Worm (Caenorhabditis elegans): Measurements from ENCODE around the gene F39G3.2.

F39G3.2 gene

ce11 chrV:4737727-4738126 is at the start of gene F39G3.2:
F39G3.2 (plus strand) TSS chrV:4737831.
- TF ChIP-seq scrt-1 (GFP tag; IDR thresholded peaks at IDR 0.05) (no peak), B0310.2 (tag; optimal IDR thresholded peaks at IDR 0.05) (no peak), tbx-11 (GFP tag; IDR thresholded peaks at IDR 0.05) (no peak), ceh-36 (tag; optimal IDR thresholded peaks at IDR 0.05) (no peak), flt-1 (GFP tag; IDR thresholded peaks at IDR 0.05) (no peak), pes-1 (GFP tag; IDR thresholded peaks at IDR 0.05) (no peak), F13C5.2 (tag; optimal IDR thresholded peaks at IDR 0.05) (no peak), tra-4 (tag; optimal IDR thresholded peaks at IDR 0.05) (no peak), tbx-37 (GFP tag; conservative IDR thresholded peaks at IDR 0.05) (no peak), sea-1 (GFP tag; conservative IDR thresholded peaks at IDR 0.05) (no peak)

ce11 chrV:4687944-4688505 is 49.6 kb upstream of the F39G3.2 start, which contains the start of gene K03B4.2:
K03B4.2 (plus strand) TSS chrV:4687994.
- no peak for TF ChIP-seq ceh-36 (tag; optimal IDR thresholded peaks at IDR 0.05)
- TF ChIP-seq ama-1 (optimal IDR thresholded peaks at IDR 0.05), result no peak
- TF ChIP-seq ets-7 (tag; optimal IDR thresholded peaks at IDR 0.05), result no peak
- TF ChIP-seq hnd-1 (tag; optimal IDR thresholded peaks at IDR 0.05), result no peak
- no peak for TF ChIP-seq tbx-11 (GFP tag; IDR thresholded peaks at IDR 0.05)
- TF ChIP-seq tra-4 (tag; optimal IDR thresholded peaks at IDR 0.05), result no peak
- no peak for TF ChIP-seq pes-1 (GFP tag; IDR thresholded peaks at IDR 0.05)
- TF ChIP-seq sea-1 (GFP tag; conservative IDR thresholded peaks at IDR 0.05), result no peak
- TF ChIP-seq aly-1 (tag; optimal IDR thresholded peaks at IDR 0.05), result no peak
- no peak for TF ChIP-seq tbx-37 (GFP tag; conservative IDR thresholded peaks at IDR 0.05)
- TF ChIP-seq flt-1 (GFP tag; IDR thresholded peaks at IDR 0.05), result no peak
- TF ChIP-seq hmbx-1 (tag; optimal IDR thresholded peaks at IDR 0.05), result no peak
- no peak for TF ChIP-seq F13C5.2 (tag; optimal IDR thresholded peaks at IDR 0.05)
- no peak for TF ChIP-seq B0310.2 (tag; optimal IDR thresholded peaks at IDR 0.05)
- TF ChIP-seq ceh-13 (GFP tag; optimal IDR thresholded peaks at IDR 0.05), result no peak
- no peak for TF ChIP-seq scrt-1 (GFP tag; IDR thresholded peaks at IDR 0.05)
- no peak for TF ChIP-seq hmg-4 (GFP tag; optimal IDR thresholded peaks at IDR 0.05)

- no peak for TF ChIP-seq hmg-4 (GFP tag; optimal IDR thresholded peaks at IDR 0.05)
- TF ChIP-seq ama-1 (optimal IDR thresholded peaks at IDR 0.05), result no peak
- no peak for TF ChIP-seq aly-1 (tag; optimal IDR thresholded peaks at IDR 0.05)
- no peak for TF ChIP-seq tbx-11 (GFP tag; IDR thresholded peaks at IDR 0.05)
These were observed 48.4 kb upstream of the F39G3.2 start, which contains the start of gene K03B4.1 for ce11 chrV:4689234-4689633. K03B4.1 (plus strand) TSS chrV:4689330.

ce11 chrV:4691657-4692056 is 46.0 kb upstream of the F39G3.2 start:
- no peak for TF ChIP-seq aly-1 (tag; optimal IDR thresholded peaks at IDR 0.05)
- no peak for TF ChIP-seq pes-1 (GFP tag; IDR thresholded peaks at IDR 0.05)
- TF ChIP-seq hmg-4 (GFP tag; optimal IDR thresholded peaks at IDR 0.05), result no peak
- TF ChIP-seq ceh-36 (tag; optimal IDR thresholded peaks at IDR 0.05), result no peak
- no peak for TF ChIP-seq ets-7 (tag; optimal IDR thresholded peaks at IDR 0.05)
- TF ChIP-seq B0310.2 (tag; optimal IDR thresholded peaks at IDR 0.05), result no peak
- TF ChIP-seq ama-1 (optimal IDR thresholded peaks at IDR 0.05), result no peak
- no peak for TF ChIP-seq tbx-11 (GFP tag; IDR thresholded peaks at IDR 0.05)
- no peak for TF ChIP-seq tbx-37 (GFP tag; conservative IDR thresholded peaks at IDR 0.05)
- no peak for TF ChIP-seq tra-4 (tag; optimal IDR thresholded peaks at IDR 0.05)
- no peak for TF ChIP-seq hnd-1 (tag; optimal IDR thresholded peaks at IDR 0.05)
- no peak for TF ChIP-seq F13C5.2 (tag; optimal IDR thresholded peaks at IDR 0.05)

- TF ChIP-seq hnd-1 (tag; optimal IDR thresholded peaks at IDR 0.05), result no peak
- TF ChIP-seq pes-1 (GFP tag; IDR thresholded peaks at IDR 0.05), result no peak
- no peak for TF ChIP-seq flt-1 (GFP tag; IDR thresholded peaks at IDR 0.05)
- TF ChIP-seq tbx-11 (GFP tag; IDR thresholded peaks at IDR 0.05), result no peak
- no peak for TF ChIP-seq tbx-37 (GFP tag; conservative IDR thresholded peaks at IDR 0.05)
- TF ChIP-seq ceh-36 (tag; optimal IDR thresholded peaks at IDR 0.05), result no peak
These were observed 45.0 kb upstream of the F39G3.2 start, which contains the start of gene cpg-8 for ce11 chrV:4692382-4693281. cpg-8 (minus strand) TSS chrV:4692432.

- TF ChIP-seq ets-7 (tag; optimal IDR thresholded peaks at IDR 0.05) (no peak), ama-1 (optimal IDR thresholded peaks at IDR 0.05) (no peak), sea-1 (GFP tag; conservative IDR thresholded peaks at IDR 0.05) (no peak), ceh-36 (tag; optimal IDR thresholded peaks at IDR 0.05) (no peak), tbx-37 (GFP tag; conservative IDR thresholded peaks at IDR 0.05) (no peak), scrt-1 (GFP tag; IDR thresholded peaks at IDR 0.05) (no peak), F13C5.2 (tag; optimal IDR thresholded peaks at IDR 0.05) (no peak), aly-1 (tag; optimal IDR thresholded peaks at IDR 0.05) (no peak), pes-1 (GFP tag; IDR thresholded peaks at IDR 0.05) (no peak), ceh-13 (GFP tag; optimal IDR thresholded peaks at IDR 0.05) (no peak), B0310.2 (tag; optimal IDR thresholded peaks at IDR 0.05) (no peak), flt-1 (GFP tag; IDR thresholded peaks at IDR 0.05) (no peak), hmbx-1 (tag; optimal IDR thresholded peaks at IDR 0.05) (no peak), hmg-4 (GFP tag; optimal IDR thresholded peaks at IDR 0.05) (no peak), tra-4 (tag; optimal IDR thresholded peaks at IDR 0.05) (no peak), tbx-11 (GFP tag; IDR thresholded peaks at IDR 0.05) (no peak), hnd-1 (tag; optimal IDR thresholded peaks at IDR 0.05) (no peak)
These were observed 44.4 kb upstream of the F39G3.2 start for ce11 chrV:4693282-4693588.

ce11 chrV:4694466-4695092 is 43.1 kb upstream of the F39G3.2 start:
- TF ChIP-seq pes-1 (GFP tag; IDR thresholded peaks at IDR 0.05) (no peak), aly-1 (tag; optimal IDR thresholded peaks at IDR 0.05) (no peak), hmbx-1 (tag; optimal IDR thresholded peaks at IDR 0.05) (no peak), flt-1 (GFP tag; IDR thresholded peaks at IDR 0.05) (no peak)
